Worm (Caenorhabditis elegans) whole organism, L4 larva: ENCODE measurements around the gene psa-3.
A peak's percentile ranks its signal among the peaks of the same experiment; 100 is the strongest.

Experiments
- T26A8.4 ChIP-seq: fragments of 200-800 bp; sonication (Bioruptor generic); IDR thresholded peaks from 2 replicates; pipeline ENCODE4 v1.3.6; 2022; ENCODE audit warnings: missing genetic modification characterization, missing compliant biosample characterization
- Y48G9A.11 ChIP-seq: fragments of 200-800 bp; sonication (Bioruptor generic); IDR thresholded peaks from 2 replicates; pipeline ENCODE4 v1.3.6; 2022; ENCODE audit warnings: missing genetic modification reagents, missing genetic modification characterization, missing compliant biosample characterization
- ZK546.5 ChIP-seq, 2 experiments: sonication (generic microtip); optimal IDR thresholded peaks; 2 replicates each; lab custom pipeline; 2017; ENCODE audit warnings: missing biosample characterization in 2 of 2, missing genetic modification characterization in 2 of 2
- aha-1 ChIP-seq: fragments of 150-350 bp; peaks from one replicate; lab custom pipeline; 2014; ENCODE audit warnings: missing biosample characterization, missing genetic modification characterization
- aly-2 ChIP-seq: sonication (generic microtip); optimal IDR thresholded peaks from 2 replicates; lab custom pipeline; 2018; ENCODE audit warnings: missing biosample characterization, missing genetic modification characterization
- ama-1 ChIP-seq: fragments of 150-350 bp; optimal IDR thresholded peaks from 2 replicates; lab custom pipeline; 2014; ENCODE audit warnings: inconsistent platforms, mixed read lengths
- attf-4 ChIP-seq: sonication (generic microtip); optimal IDR thresholded peaks from 3 replicates; lab custom pipeline; 2017; ENCODE audit warnings: missing biosample characterization, missing genetic modification characterization
- ceh-28 ChIP-seq: fragments of 150-350 bp; optimal IDR thresholded peaks from 2 replicates; lab custom pipeline; 2014; ENCODE audit warnings: missing biosample characterization, missing genetic modification reagents, missing genetic modification characterization
- ceh-32 ChIP-seq: sonication (generic microtip); optimal IDR thresholded peaks from 2 replicates; lab custom pipeline; 2016; ENCODE audit warnings: mild to moderate bottlenecking, missing genetic modification characterization, missing compliant biosample characterization; ENCODE audit not compliant: poor library complexity
- ceh-44 ChIP-seq: fragments of 200-800 bp; sonication (Bioruptor generic); IDR thresholded peaks from 2 replicates; pipeline ENCODE4 v1.3.6; 2022; ENCODE audit warnings: missing genetic modification reagents, missing genetic modification characterization, missing compliant biosample characterization
- ceh-62 ChIP-seq: sonication (generic microtip); optimal IDR thresholded peaks from 2 replicates; lab custom pipeline; 2017; ENCODE audit warnings: missing biosample characterization, missing genetic modification characterization
- ceh-82 ChIP-seq: sonication (generic microtip); optimal IDR thresholded peaks from 2 replicates; lab custom pipeline; 2017; ENCODE audit warnings: missing biosample characterization, missing genetic modification characterization
- cey-2 ChIP-seq: sonication (generic microtip); optimal IDR thresholded peaks from 3 replicates; lab custom pipeline; 2017; ENCODE audit warnings: missing genetic modification characterization, mild to moderate bottlenecking, missing compliant biosample characterization, antibody characterized with exemption, borderline replicate concordance; ENCODE audit not compliant: insufficient read depth
- daf-12 ChIP-seq: fragments of 150-350 bp; optimal IDR thresholded peaks from 2 replicates; lab custom pipeline; 2014; ENCODE audit warnings: missing biosample characterization, missing genetic modification reagents, missing genetic modification characterization
- daf-19 ChIP-seq: fragments of 200-800 bp; sonication (Bioruptor generic); conservative IDR thresholded peaks from 2 replicates; pipeline ENCODE4 v1.3.6; 2022; ENCODE audit warnings: missing genetic modification characterization, missing compliant biosample characterization
- dmd-6 ChIP-seq: fragments of 200-800 bp; sonication (Bioruptor generic); IDR thresholded peaks from 2 replicates; pipeline ENCODE4 v1.3.6; 2022; ENCODE audit warnings: missing genetic modification reagents, missing genetic modification characterization, missing compliant biosample characterization
- duxl-1 ChIP-seq: sonication (generic microtip); optimal IDR thresholded peaks from 2 replicates; lab custom pipeline; 2016; ENCODE audit warnings: mild to moderate bottlenecking, missing genetic modification characterization, moderate library complexity, missing compliant biosample characterization; ENCODE audit not compliant: poor library complexity
- egl-27 ChIP-seq: sonication (generic microtip); optimal IDR thresholded peaks from 3 replicates; lab custom pipeline; 2017; ENCODE audit warnings: missing biosample characterization, missing genetic modification reagents, missing genetic modification characterization
- fos-1 ChIP-seq: fragments of 150-350 bp; optimal IDR thresholded peaks from 2 replicates; lab custom pipeline; 2014; ENCODE audit warnings: missing biosample characterization, missing genetic modification characterization
- gei-8 ChIP-seq: fragments of 200-800 bp; sonication (Bioruptor generic); optimal IDR thresholded peaks from 2 replicates; lab custom pipeline; 2018; ENCODE audit warnings: mild to moderate bottlenecking, missing genetic modification characterization, missing compliant biosample characterization
- hlh-11 ChIP-seq: fragments of 200-800 bp; sonication (Bioruptor generic); optimal IDR thresholded peaks from 2 replicates; lab custom pipeline; 2018; ENCODE audit warnings: mild to moderate bottlenecking, missing genetic modification characterization, missing compliant biosample characterization
- hlh-30 ChIP-seq: sonication (generic microtip); optimal IDR thresholded peaks from 2 replicates; lab custom pipeline; 2017; ENCODE audit warnings: antibody characterized with exemption, mild to moderate bottlenecking, missing genetic modification characterization, missing compliant biosample characterization; ENCODE audit not compliant: insufficient read depth
- lim-7 ChIP-seq: fragments of 200-800 bp; sonication (Bioruptor generic); IDR thresholded peaks from 2 replicates; pipeline ENCODE4 v1.3.6; 2022; ENCODE audit warnings: missing genetic modification characterization, missing compliant biosample characterization
- lin-1 ChIP-seq: fragments of 200-800 bp; sonication (Bioruptor generic); IDR thresholded peaks from 2 replicates; pipeline ENCODE4 v1.3.6; 2022; ENCODE audit warnings: missing genetic modification reagents, missing genetic modification characterization, missing compliant biosample characterization
- lin-13 ChIP-seq: fragments of 150-350 bp; optimal IDR thresholded peaks from 2 replicates; lab custom pipeline; 2014; ENCODE audit warnings: missing biosample characterization, missing genetic modification reagents, missing genetic modification characterization
- lin-29 ChIP-seq: fragments of 200-800 bp; sonication (Bioruptor generic); IDR thresholded peaks from 2 replicates; pipeline ENCODE4 v1.3.6; 2022; ENCODE audit warnings: missing genetic modification reagents, missing genetic modification characterization, missing compliant biosample characterization
- lir-3 ChIP-seq: sonication (generic microtip); optimal IDR thresholded peaks from 2 replicates; lab custom pipeline; 2016; ENCODE audit warnings: mild to moderate bottlenecking, missing genetic modification characterization, missing compliant biosample characterization
- lsy-2 ChIP-seq, 2 experiments: fragments of 150-350 bp in 1 of 2; sonication (generic microtip) in 1 of 2; optimal IDR thresholded peaks; 2 replicates each; lab custom pipeline; 2014 to 2017; ENCODE audit warnings: missing biosample characterization in 2 of 2, missing genetic modification characterization in 2 of 2
- madf-5 ChIP-seq, 2 experiments: fragments of 200-800 bp; sonication (Bioruptor generic); IDR thresholded peaks; 2 replicates each; pipeline ENCODE4 v1.3.6; 2022; ENCODE audit warnings: missing compliant biosample characterization in 2 of 2, missing genetic modification characterization in 2 of 2
- mdt-29 ChIP-seq: fragments of 200-800 bp; sonication (Bioruptor generic); IDR thresholded peaks from 2 replicates; pipeline ENCODE4 v1.3.6; 2022; ENCODE audit warnings: missing genetic modification reagents, missing genetic modification characterization, missing compliant biosample characterization
- mes-2 ChIP-seq: sonication (generic microtip); optimal IDR thresholded peaks from 2 replicates; lab custom pipeline; 2016; ENCODE audit warnings: missing genotype, mild to moderate bottlenecking, missing genetic modification characterization, missing compliant biosample characterization; ENCODE audit not compliant: poor library complexity, severe bottlenecking
- mxl-2 ChIP-seq: fragments of 200-800 bp; sonication (Bioruptor generic); conservative IDR thresholded peaks from 2 replicates; pipeline ENCODE4 v1.3.6; 2022; ENCODE audit warnings: missing genetic modification reagents, missing genetic modification characterization, missing compliant biosample characterization
- mxl-3 ChIP-seq: fragments of 200-800 bp; sonication (Bioruptor generic); optimal IDR thresholded peaks from 2 replicates; lab custom pipeline; 2018; ENCODE audit warnings: mild to moderate bottlenecking, missing genetic modification characterization, missing compliant biosample characterization
- nhr-10 ChIP-seq: fragments of 150-350 bp; optimal IDR thresholded peaks from 2 replicates; lab custom pipeline; 2014; ENCODE audit warnings: missing biosample characterization, missing genetic modification characterization
- nhr-11 ChIP-seq: fragments of 150-350 bp; optimal IDR thresholded peaks from 2 replicates; lab custom pipeline; 2014; ENCODE audit warnings: missing biosample characterization, missing genetic modification characterization
- nhr-25 ChIP-seq: sonication (generic microtip); optimal IDR thresholded peaks from 2 replicates; lab custom pipeline; 2017; ENCODE audit warnings: missing genetic modification characterization, mild to moderate bottlenecking, missing compliant biosample characterization, antibody characterized with exemption, moderate library complexity, borderline replicate concordance; ENCODE audit not compliant: insufficient read depth
- nhr-28 ChIP-seq: fragments of 150-350 bp; optimal IDR thresholded peaks from 2 replicates; lab custom pipeline; 2014; ENCODE audit warnings: missing biosample characterization, missing genetic modification characterization
- nhr-42 ChIP-seq: fragments of 200-800 bp; sonication (Bioruptor generic); IDR thresholded peaks from 2 replicates; pipeline ENCODE4 v1.3.6; 2022; ENCODE audit warnings: missing genetic modification characterization, missing compliant biosample characterization
- nhr-48 ChIP-seq: sonication (generic microtip); optimal IDR thresholded peaks from 2 replicates; lab custom pipeline; 2016; ENCODE audit warnings: mild to moderate bottlenecking, missing genetic modification characterization, missing compliant biosample characterization
- pqm-1 ChIP-seq: sonication (generic microtip); optimal IDR thresholded peaks from 2 replicates; lab custom pipeline; 2017; ENCODE audit warnings: missing biosample characterization, missing genetic modification characterization
- sdz-12 ChIP-seq: fragments of 200-800 bp; sonication (Bioruptor generic); optimal IDR thresholded peaks from 2 replicates; lab custom pipeline; 2018; ENCODE audit warnings: mild to moderate bottlenecking, missing genetic modification characterization, missing compliant biosample characterization
- skn-1 ChIP-seq: fragments of 150-350 bp; optimal IDR thresholded peaks from 2 replicates; lab custom pipeline; 2014; ENCODE audit warnings: missing biosample characterization, missing genetic modification characterization
- tra-1 ChIP-seq: fragments of 200-800 bp; sonication (Bioruptor generic); IDR thresholded peaks from 2 replicates; pipeline ENCODE4 v1.3.6; 2022; ENCODE audit warnings: missing genetic modification reagents, missing genetic modification characterization, missing compliant biosample characterization
- unc-62 ChIP-seq, 3 experiments: fragments of 150-350 bp in 1 of 3; sonication (generic microtip); optimal IDR thresholded peaks in 2 of 3; peaks in 1 of 3; 1 replicate in 1 of 3; 2 replicates in 2 of 3; lab custom pipeline; 2014 to 2017; ENCODE audit warnings: missing biosample characterization in 3 of 3, missing genetic modification characterization in 3 of 3, missing genetic modification reagents in 3 of 3, missing genotype in 1 of 3
- zip-11 ChIP-seq: fragments of 200-800 bp; sonication (Bioruptor generic); IDR thresholded peaks from 2 replicates; pipeline ENCODE4 v1.3.6; 2022; ENCODE audit warnings: missing genetic modification characterization, missing compliant biosample characterization
- ztf-11 ChIP-seq: fragments of 150-350 bp; optimal IDR thresholded peaks from 2 replicates; lab custom pipeline; 2014; ENCODE audit warnings: missing biosample characterization, missing genetic modification characterization

psa-3 gene

DNA sequence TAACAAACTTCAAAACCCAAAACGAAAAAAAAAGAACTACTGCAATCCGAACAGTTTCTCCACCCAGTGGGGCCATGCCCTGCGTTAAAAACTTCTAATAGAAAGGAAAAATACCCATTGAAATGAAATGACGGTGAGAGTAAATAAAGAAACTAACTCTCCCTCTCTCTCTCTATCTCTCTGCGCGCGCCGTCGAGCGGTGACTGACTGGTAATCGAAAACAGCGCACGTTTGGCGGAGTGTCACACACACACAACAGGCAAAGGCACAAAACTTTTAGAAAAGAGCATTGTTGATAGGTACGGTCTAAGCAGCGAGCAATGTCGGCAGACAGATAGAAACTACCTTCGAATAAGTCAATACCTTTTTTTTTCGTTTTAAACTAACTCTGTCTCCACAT is 31.2 kb upstream of the psa-3 start (continued):
- TF ChIP-seq sdz-12, result no peak
- no peak for TF ChIP-seq ceh-28 (tag; lab: Kevin White, UChicago)
- no peak for TF ChIP-seq pqm-1 (tag; lab: Kevin White, UChicago)
- no peak for TF ChIP-seq Y48G9A.11 (GFP tag; lab: Robert Waterston, UW)
- TF ChIP-seq tra-1 (GFP tag; lab: Robert Waterston, UW), result no peak

DNA sequence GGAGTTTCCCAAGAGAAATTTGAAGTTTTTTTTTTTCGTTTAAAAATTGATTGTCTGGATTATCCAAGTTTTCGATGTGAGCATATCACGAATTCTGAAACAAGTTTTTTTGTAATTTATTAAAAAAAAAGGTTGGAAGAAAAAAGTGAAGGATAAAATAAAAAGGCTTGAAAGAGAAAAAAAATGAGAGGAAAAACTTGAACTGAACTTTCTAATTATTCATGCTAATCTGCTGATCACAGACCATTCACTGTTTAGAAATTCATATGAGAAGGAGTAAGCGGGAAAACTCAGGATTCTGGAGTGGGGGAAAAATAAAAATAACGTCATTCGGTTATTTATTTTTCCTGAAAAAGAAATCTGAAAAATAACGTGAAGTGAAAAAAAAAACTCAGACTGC is 30.0 kb upstream of the psa-3 start, which contains the start of gene svh-5:
TSS of gene svh-5 (minus strand) at position 101 of the 400 bp plus-strand sequence.
- TF ChIP-seq lin-1 (GFP tag; lab: Robert Waterston, UW) (no peak), ceh-82 (no peak), ceh-32 (tag; lab: Kevin White, UChicago) (no peak), ama-1 (lab: Kevin White, UChicago) (no peak), lir-3 (tag; lab: Kevin White, UChicago) (no peak), gei-8 (GFP tag; lab: Kevin White, UChicago) (no peak), lim-7 (GFP tag; lab: Robert Waterston, UW) (no peak), zip-11 (no peak), cey-2 (tag; lab: Kevin White, UChicago) (no peak), nhr-42 (GFP tag; lab: Robert Waterston, UW) (no peak), mxl-3 (GFP tag; lab: Kevin White, UChicago) (no peak), T26A8.4 (no peak), ceh-62 (no peak), fos-1 (no peak), ztf-11 (tag; lab: Kevin White, UChicago) (no peak), hlh-11 (no peak), duxl-1 (tag; lab: Kevin White, UChicago) (no peak), ZK546.5 (tag; optimal IDR thresholded peaks at IDR 0.05; lab: Kevin White, UChicago) (no peak), egl-27 (tag; lab: Kevin White, UChicago) (no peak)

DNA sequence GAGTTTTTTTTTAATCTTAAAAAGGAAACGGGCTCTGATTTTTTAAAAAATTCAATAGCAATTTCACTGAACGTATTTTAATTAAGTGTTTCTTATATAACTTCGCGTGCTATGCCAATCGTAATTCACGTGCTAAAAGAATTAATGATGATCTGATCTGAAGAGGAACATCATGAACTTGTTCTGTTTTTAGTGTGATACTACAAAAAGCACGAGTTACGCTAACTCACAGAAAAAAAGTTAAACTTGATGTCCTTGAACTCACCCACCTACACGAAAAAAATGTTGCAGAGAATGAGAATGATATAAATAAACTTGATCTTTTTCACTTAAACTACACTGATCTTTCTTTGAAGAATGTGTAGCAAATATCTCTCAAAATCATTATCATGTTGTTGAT is 27.8 kb upstream of the psa-3 start:
- no peak for TF ChIP-seq ztf-11 (tag; lab: Kevin White, UChicago)
- peak; percentile 54 for TF ChIP-seq nhr-48 (tag; lab: Kevin White, UChicago)
- TF ChIP-seq aha-1, result peak; percentile 67
- peak; percentile 51 for TF ChIP-seq dmd-6 (GFP tag; lab: Robert Waterston, UW)
- peak; percentile 72 for TF ChIP-seq hlh-30 (tag; lab: Kevin White, UChicago)
- peak; percentile 44 for TF ChIP-seq nhr-28 (tag; lab: Kevin White, UChicago)
- no peak for TF ChIP-seq mes-2 (tag; lab: Kevin White, UChicago)
- TF ChIP-seq daf-19 (GFP tag; lab: Robert Waterston, UW), result no peak
- TF ChIP-seq nhr-25 (tag; lab: Kevin White, UChicago), result peak; percentile 12

DNA sequence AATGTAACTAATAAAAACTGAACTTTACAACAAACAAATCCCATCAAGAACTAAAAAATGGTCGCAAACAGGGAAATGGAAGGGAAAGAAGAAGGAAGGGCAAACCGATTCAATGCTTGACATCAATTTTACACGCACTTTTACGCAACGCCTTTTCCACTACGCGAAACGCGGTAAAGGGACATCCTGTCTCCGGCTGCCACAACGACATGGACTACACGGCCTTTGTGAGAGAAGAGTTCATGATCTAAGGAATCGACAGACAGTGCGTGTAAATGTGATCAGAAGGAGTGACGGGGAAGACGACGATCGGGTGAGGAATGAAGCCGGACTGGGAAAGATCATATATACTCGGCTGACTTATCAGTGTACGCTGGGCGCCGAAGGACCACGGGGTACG is 27.3 kb upstream of the psa-3 start:
- TF ChIP-seq zip-11 (no peak), lin-29 (GFP tag; lab: Robert Waterston, UW) (no peak), skn-1 (tag; lab: Kevin White, UChicago) (no peak), fos-1 (no peak), nhr-10 (tag; lab: Kevin White, UChicago) (no peak), aly-2 (tag; lab: Kevin White, UChicago) (no peak), nhr-28 (tag; lab: Kevin White, UChicago) (peak; percentile 15), daf-12 (tag; lab: Kevin White, UChicago) (no peak), ceh-44 (GFP tag; lab: Robert Waterston, UW) (no peak), ceh-32 (tag; lab: Kevin White, UChicago) (no peak), mxl-3 (GFP tag; lab: Kevin White, UChicago) (peak; percentile 45), hlh-11 (peak; percentile 32), nhr-11 (tag; lab: Kevin White, UChicago) (no peak), madf-5 (GFP tag; IDR thresholded peaks at IDR 0.05; lab: Robert Waterston, UW) (no peak), nhr-48 (tag; lab: Kevin White, UChicago) (no peak), mxl-2 (GFP tag; lab: Robert Waterston, UW) (no peak), lsy-2 (tag; optimal IDR thresholded peaks at IDR 0.05; lab: Kevin White, UChicago) (no peak), mdt-29 (GFP tag; lab: Robert Waterston, UW) (no peak), attf-4 (tag; lab: Kevin White, UChicago) (no peak), aha-1 (peak; percentile 43), unc-62 (GFP tag; optimal IDR thresholded peaks at IDR 0.05 in 1 of 2; lab: Kevin White, UChicago) (no peak), unc-62 (tag; optimal IDR thresholded peaks at IDR 0.05; lab: Kevin White, UChicago) (no peak), lin-13 (GFP tag; lab: Kevin White, UChicago) (no peak)
